Fruit fly (Drosophila melanogaster): Measurements from ENCODE around the gene Qsox4.
A peak's percentile ranks its signal among the peaks of the same experiment; 100 is the strongest.

- TF ChIP-seq Myc (optimal IDR thresholded peaks at IDR 0.05), result no peak
- TF ChIP-seq psq (optimal IDR thresholded peaks at IDR 0.05), result peak; percentile 83
- TF ChIP-seq insv (optimal IDR thresholded peaks at IDR 0.05), result no peak
- TF ChIP-seq Sin3A (optimal IDR thresholded peaks at IDR 0.05), result no peak
Measured at dm6 chr3R:23732990-23733512, 30.5 kb downstream of the Qsox4 start, which contains the start of the genes Hmgcr and Rpn9.

All from Kc167 (cell line).